Worm (Caenorhabditis elegans): ENCODE results near the gene nhr-91.

DNA sequence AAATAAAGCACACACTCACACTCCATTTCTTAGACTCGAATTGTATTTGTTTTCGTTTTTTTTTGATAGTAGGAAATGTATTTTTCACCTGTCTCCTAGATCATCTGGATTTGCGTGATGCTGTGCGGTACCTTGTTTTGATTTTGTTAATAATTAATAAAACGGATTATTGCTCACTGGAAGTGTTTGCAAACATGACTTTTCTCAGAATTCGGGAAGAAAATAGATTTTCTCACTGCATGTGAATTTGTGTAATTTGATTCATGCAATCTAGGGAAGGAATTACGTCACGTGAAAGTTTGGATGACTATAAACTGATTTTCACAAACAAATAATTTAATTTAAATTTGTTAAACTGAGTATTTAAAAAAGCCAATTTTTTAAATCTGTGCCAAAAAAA, 34.8 kb downstream of the nhr-91 start:
- TF ChIP-seq ets-7 (tag; optimal IDR thresholded peaks at IDR 0.05) (no peak), tbx-37 (GFP tag; conservative IDR thresholded peaks at IDR 0.05) (no peak)

Data from whole organism, early embryonic.